Worm (Caenorhabditis elegans) whole organism, L4/young adult: Measurements from ENCODE around the gene Y75B12B.11.

Source experiments
- W03F9.2 ChIP-seq: fragments of 150-350 bp; optimal IDR thresholded peaks from 2 replicates; lab custom pipeline; 2014; ENCODE audit warnings: missing biosample characterization, missing genetic modification characterization
- dao-5 ChIP-seq: sonication (generic microtip); optimal IDR thresholded peaks from 2 replicates; lab custom pipeline; 2016; ENCODE audit warnings: missing genotype, missing genetic modification characterization, moderate library complexity, missing compliant biosample characterization
- him-1 ChIP-seq: sonication (generic microtip); optimal IDR thresholded peaks from 2 replicates; lab custom pipeline; 2016; ENCODE audit warnings: missing genotype, missing genetic modification reagents, missing genetic modification characterization, missing compliant biosample characterization

ce11 chrV:15240215-15240614, 49.1 kb downstream of the Y75B12B.11 start, which contains the start of gene srw-11:
- no peak for TF ChIP-seq W03F9.2 (tag; lab: Kevin White, UChicago)
- TF ChIP-seq him-1 (tag; lab: Kevin White, UChicago) = no peak
- no peak for TF ChIP-seq dao-5 (tag; lab: Kevin White, UChicago)
